Worm (Caenorhabditis elegans): ENCODE measurements around the gene sti-1.

Gene sti-1

DNA sequence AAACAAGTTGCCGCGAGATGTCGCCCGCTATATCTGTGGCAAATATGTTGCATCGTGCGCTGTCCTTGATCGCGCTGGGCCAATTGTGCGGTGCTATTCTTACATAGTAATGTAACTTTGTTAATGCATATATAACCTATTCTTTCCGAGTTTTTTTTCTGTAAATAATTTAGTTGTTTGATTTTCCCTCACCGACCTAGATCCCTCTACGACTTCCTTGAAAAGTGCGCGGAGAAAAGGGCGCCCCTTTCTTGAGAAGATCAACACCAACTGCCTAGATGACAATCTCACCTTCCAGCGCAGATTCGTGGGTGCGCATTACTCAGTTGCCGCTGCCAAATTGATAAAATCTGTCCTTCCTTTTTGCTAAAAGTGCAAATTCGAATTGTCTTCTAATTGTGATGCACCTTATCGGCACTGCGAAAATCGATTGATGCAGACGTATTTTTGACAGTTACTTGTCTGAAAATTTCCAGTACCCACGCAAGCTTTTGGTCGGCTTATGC lies 28.3 kb downstream of the sti-1 start:
- TF ChIP-seq T26A8.4 (GFP tag; IDR thresholded peaks at IDR 0.05) (no peak), aha-1 (tag) (peak; percentile 94)

DNA sequence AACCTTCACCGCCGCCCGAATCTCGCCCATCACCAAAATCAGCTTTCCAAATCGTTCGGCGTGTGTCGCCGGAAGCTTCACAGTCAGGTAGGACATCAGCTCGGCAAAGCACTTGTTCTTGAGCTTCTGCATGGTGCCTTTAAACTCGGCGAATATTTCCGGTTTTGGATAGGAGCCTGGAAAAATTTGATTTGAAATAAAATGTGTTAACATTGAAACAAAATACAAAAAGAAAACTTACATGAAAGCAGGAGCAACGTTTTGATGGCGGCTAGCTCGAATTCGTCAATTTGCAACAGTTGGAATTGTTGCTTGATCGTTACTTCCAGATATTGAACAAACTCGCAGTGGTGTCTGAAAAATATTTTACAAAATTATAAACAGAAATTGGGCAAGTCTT lies 29.4 kb downstream of the sti-1 start:
- TF ChIP-seq php-3 (GFP tag; IDR thresholded peaks at IDR 0.05) (no peak), hif-1 (tag; optimal IDR thresholded peaks at IDR 0.05) (no peak), mes-2 (tag; optimal IDR thresholded peaks at IDR 0.05; ENCODE audit: poor library complexity, severe bottlenecking) (no peak), aha-1 (tag) (peak; percentile 96)

DNA sequence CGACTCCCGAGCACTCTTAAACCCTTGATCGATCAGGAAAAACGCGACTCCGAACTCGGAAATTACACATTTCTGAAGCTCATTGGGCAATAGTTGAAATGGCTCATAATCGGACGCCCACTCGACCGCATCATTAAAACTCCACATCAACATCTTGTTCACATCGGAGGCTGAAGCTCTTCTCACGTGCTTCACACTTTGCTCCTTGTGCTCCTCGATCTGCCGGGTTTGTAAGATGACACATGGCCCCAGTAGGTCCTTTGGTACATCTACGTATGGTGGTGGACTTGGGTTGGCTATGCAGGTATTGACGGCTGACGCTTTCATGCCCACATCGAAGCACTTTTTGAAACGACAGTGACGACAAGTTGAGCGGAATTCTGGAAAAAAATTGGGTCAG lies 30.2 kb downstream of the sti-1 start:
- TF ChIP-seq T20F7.1 (GFP tag; optimal IDR thresholded peaks at IDR 0.05) (no peak), aha-1 (tag) (peak; percentile 92)

DNA sequence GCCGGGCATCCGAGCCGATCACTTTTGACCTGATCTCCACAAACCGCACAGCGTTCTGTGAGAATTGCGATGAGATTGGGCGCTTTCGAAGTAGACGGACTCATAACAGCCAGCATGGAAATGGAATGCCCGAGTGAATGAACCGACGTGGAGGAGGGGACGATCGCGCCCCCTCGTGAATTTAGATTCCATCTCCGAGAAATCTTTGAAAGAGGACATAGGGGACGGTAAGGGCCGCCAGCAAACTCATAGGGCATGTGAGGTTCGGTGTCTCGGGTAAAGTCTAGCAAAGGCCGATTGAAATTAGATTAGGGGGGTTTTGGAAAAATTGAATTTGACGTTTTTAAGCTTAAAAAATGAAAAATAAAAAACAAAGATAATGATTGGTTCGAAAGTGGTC lies 31.2 kb downstream of the sti-1 start, which contains the start of gene nhr-270:
Gene nhr-270, minus strand, starts transcription at position 257 of the 400 bp plus-strand sequence.
- TF ChIP-seq unc-62 (GFP tag; optimal IDR thresholded peaks at IDR 0.05 in 1 of 2) (peak in 1 of 2 experiments; percentile 91), unc-62 (tag; optimal IDR thresholded peaks at IDR 0.05) (no peak), dpl-1 (GFP tag; optimal IDR thresholded peaks at IDR 0.05) (no peak), aha-1 (tag) (peak; percentile 66)

DNA sequence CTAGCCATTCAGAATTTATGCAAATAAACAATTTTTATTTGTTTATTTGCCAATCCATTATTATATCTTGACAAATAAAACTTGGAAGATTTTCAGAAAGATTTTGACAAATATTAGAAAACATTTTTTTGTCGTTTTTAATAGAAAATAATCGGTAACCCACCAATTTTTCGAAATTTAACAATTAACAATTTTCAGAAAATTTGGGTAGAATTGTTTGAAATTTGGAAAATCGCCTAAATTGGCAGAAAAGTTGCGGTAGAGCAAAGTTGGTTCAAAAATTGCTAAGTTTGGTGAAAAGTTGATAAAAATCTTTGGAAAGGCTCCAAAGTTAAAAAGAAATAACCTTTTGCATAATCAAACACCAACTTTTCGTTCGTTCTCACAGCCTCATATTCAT lies 34.9 kb downstream of the sti-1 start:
- TF ChIP-seq unc-62 (GFP tag; optimal IDR thresholded peaks at IDR 0.05 in 1 of 2) (peak in 1 of 2 experiments; percentile 90), unc-62 (tag; optimal IDR thresholded peaks at IDR 0.05) (no peak), daf-8 (GFP tag; IDR thresholded peaks at IDR 0.05) (no peak)

DNA sequence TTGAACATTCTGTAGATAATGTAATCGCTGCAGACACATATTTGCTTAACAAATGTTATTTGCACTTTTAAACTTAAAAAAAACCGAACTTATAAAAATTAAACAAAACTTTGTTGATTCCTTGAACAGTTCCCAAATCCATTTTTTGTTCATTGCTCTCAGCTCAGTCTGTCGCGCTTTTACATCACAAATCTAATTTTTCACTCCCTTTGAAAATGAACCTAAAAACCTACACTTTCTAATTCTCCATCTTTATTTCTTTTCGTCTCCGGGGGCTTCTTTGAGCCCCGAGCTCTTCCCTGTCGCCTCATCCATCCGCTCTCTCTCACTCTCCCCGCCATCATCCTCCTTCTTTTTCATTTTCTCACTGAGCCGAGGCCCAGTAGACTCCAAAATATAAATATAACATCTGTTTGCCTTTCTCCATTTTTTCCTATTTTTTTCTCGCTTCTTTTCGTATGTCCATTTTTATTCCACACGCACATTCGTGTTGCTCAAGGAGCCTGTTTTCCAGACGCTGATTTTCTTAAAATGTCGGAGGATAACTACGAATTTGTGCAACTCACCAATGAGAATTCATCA lies 37.1 kb downstream of the sti-1 start, which contains the start of gene R13D11.4:
Gene R13D11.4, plus strand, starts transcription at position 532 of the 582 bp plus-strand sequence.
- TF ChIP-seq zfp-3 (GFP tag; conservative IDR thresholded peaks at IDR 0.05), result no peak
- TF ChIP-seq nhr-76 (tag; optimal IDR thresholded peaks at IDR 0.05), result no peak
- TF ChIP-seq ces-1 (GFP tag; optimal IDR thresholded peaks at IDR 0.05), result peak; percentile 29
- no peak for TF ChIP-seq T26A8.4 (GFP tag; IDR thresholded peaks at IDR 0.05)
- peak; percentile 25 for TF ChIP-seq rbr-2 (tag; optimal IDR thresholded peaks at IDR 0.05)
- peak; percentile 27 for TF ChIP-seq fkh-10 (GFP tag; optimal IDR thresholded peaks at IDR 0.05)
- TF ChIP-seq ctbp-1 (GFP tag; IDR thresholded peaks at IDR 0.05), result 0 out of 2 replicates have a peak, but pooled peaks have one; percentile 29

DNA sequence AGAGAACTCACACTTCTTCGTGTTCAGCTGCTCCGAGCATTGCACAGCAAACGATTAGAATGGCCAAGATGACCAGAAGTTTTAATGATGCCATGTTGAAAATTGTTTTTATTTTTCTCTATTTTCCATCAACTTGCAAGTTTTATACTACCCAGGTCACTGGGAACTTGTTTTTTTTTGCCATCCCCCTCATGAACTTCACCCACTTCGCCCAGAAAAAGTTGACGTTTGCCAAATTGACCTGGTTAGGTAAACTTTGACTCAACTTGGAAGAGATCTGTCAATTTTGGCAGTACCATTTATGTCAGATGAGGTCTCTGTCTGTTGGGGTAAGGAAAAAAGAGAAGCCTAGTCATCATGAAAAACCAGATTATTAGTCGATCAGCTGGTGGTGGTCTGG lies 39.8 kb downstream of the sti-1 start, which contains the start of gene R13D11.10:
Gene R13D11.10, minus strand, starts transcription at position 101 of the 400 bp plus-strand sequence.
- TF ChIP-seq fkh-10 (GFP tag; optimal IDR thresholded peaks at IDR 0.05), result no peak
- no peak for TF ChIP-seq nhr-10 (tag; optimal IDR thresholded peaks at IDR 0.05)
- TF ChIP-seq nhr-28 (tag; optimal IDR thresholded peaks at IDR 0.05), result no peak
- TF ChIP-seq daf-19 (GFP tag; conservative IDR thresholded peaks at IDR 0.05), result no peak
- TF ChIP-seq tag-97 (GFP tag; IDR thresholded peaks at IDR 0.05), result no peak
- TF ChIP-seq zfp-2 (tag; optimal IDR thresholded peaks at IDR 0.05), result no peak
- no peak for TF ChIP-seq vab-7 (GFP tag; IDR thresholded peaks at IDR 0.05)
- TF ChIP-seq Y5F2A.4 (GFP tag; optimal IDR thresholded peaks at IDR 0.05), result no peak
- no peak for TF ChIP-seq aly-2 (tag; optimal IDR thresholded peaks at IDR 0.05)
- no peak for TF ChIP-seq R02D3.7 (tag; optimal IDR thresholded peaks at IDR 0.05)
- no peak for TF ChIP-seq lin-39 (tag; optimal IDR thresholded peaks at IDR 0.05)
- no peak for TF ChIP-seq aha-1 (tag)
- TF ChIP-seq snpc-4 (tag; optimal IDR thresholded peaks at IDR 0.05), result no peak

DNA sequence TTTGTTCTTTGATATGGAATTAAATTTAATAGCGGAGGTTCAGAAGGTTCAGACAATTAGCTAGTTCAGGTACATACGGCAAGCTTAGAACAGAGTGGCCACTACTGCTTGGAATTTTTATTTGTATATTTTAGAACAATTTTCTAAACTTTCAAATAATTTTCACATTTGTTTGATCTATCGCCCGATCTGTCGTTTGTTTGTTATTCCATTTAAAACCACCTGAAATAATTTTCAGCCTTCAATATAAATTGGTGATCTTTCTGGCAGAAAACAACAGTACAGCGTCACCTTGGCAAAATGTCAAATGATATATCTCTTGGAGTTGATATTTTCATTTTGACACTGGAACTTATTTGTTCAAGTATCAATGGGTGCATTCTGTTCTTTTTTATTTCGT lies 41.4 kb downstream of the sti-1 start, which contains the start of gene R13D11.3:
Gene R13D11.3, plus strand, starts transcription at position 301 of the 400 bp plus-strand sequence.
- TF ChIP-seq daf-16 (GFP tag; optimal IDR thresholded peaks at IDR 0.05) (no peak), daf-16 (tag; optimal IDR thresholded peaks at IDR 0.05) (no peak), nhr-111 (GFP tag; optimal IDR thresholded peaks at IDR 0.05) (no peak), lin-1 (GFP tag; IDR thresholded peaks at IDR 0.05) (no peak), nhr-6 (tag; optimal IDR thresholded peaks at IDR 0.05) (no peak), zip-11 (GFP tag; IDR thresholded peaks at IDR 0.05) (no peak), D1046.2 (GFP tag; IDR thresholded peaks at IDR 0.05) (no peak), dve-1 (tag; optimal IDR thresholded peaks at IDR 0.05; ENCODE audit: insufficient read depth) (no peak), lin-29 (GFP tag; IDR thresholded peaks at IDR 0.05) (no peak), mxl-3 (GFP tag; optimal IDR thresholded peaks at IDR 0.05) (no peak), ceh-62 (tag; optimal IDR thresholded peaks at IDR 0.05) (no peak), mep-1 (tag; optimal IDR thresholded peaks at IDR 0.05) (no peak)
